Fruit fly (Drosophila melanogaster) whole organism, pupa: ENCODE measurements around the gene Gr8a.

Experiments used
- CG10348 ChIP-seq: fragments of 200-800 bp; sonication (Bioruptor generic); IDR thresholded peaks from 2 replicates; pipeline ENCODE4 v1.3.6; 2022; ENCODE audit warnings: missing biosample characterization, missing genetic modification characterization
- CG15710 ChIP-seq: fragments of 200-800 bp; sonication (Bioruptor generic); optimal IDR thresholded peaks from 2 replicates; lab custom pipeline; 2018; ENCODE audit warnings: missing biosample characterization, mild to moderate bottlenecking, missing genetic modification characterization, moderate library complexity
- CG17806 ChIP-seq: fragments of 200-800 bp; sonication (Bioruptor generic); optimal IDR thresholded peaks from 2 replicates; lab custom pipeline; 2018; ENCODE audit warnings: missing biosample characterization, mild to moderate bottlenecking, missing genetic modification characterization, moderate library complexity
- CG32121 ChIP-seq: fragments of 200-800 bp; sonication (Bioruptor generic); IDR thresholded peaks from 2 replicates; pipeline ENCODE4 v1.3.6; 2022; ENCODE audit warnings: missing biosample characterization, missing genetic modification characterization
- EcR ChIP-seq: fragments of 200-800 bp; sonication (Bioruptor generic); optimal IDR thresholded peaks from 3 replicates; lab custom pipeline; 2019; ENCODE audit warnings: missing biosample characterization, missing genetic modification characterization, mild to moderate bottlenecking, moderate library complexity, missing genetic modification reagents
- Pif1B ChIP-seq: fragments of 200-800 bp; sonication (Bioruptor generic); optimal IDR thresholded peaks from 3 replicates; lab custom pipeline; 2016; ENCODE audit warnings: missing biosample characterization, missing genetic modification characterization
- fd96Ca ChIP-seq: fragments of 200-800 bp; sonication (Bioruptor generic); IDR thresholded peaks from 3 replicates; pipeline ENCODE4 v1.3.6; 2022; ENCODE audit warnings: missing biosample characterization, missing genetic modification characterization

DNA sequence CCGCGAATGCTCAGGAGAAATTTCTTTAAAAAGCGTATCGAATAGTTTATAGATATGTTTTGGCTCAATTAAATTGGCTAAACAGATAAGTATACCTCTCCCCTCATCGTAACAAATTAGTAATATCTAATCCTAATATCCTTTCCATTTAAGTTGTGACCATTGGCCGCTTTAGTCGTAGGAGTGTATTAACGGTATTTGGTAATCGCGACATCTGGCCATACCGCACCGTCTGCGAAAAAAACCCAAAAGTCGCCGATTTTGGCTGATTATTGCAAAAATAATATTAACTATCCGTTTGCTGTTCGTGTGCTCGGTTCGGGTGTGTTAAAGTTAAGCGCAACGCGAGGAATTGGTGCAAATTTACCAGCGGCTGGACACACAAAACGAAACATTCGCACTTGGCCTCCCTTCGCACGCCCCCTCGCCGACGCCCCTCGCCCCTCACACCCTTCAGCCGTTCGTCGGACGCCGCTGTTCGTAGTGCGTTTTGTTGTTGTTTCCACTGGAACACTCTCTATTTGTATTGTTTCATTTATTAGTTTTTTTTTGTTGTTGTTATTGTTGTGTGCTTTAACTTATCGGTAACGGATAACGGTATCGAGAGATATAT is 20.3 kb downstream of the Gr8a start, which contains the start of the genes amx and Dsor1:
- TF ChIP-seq fd96Ca (GFP tag; lab: Robert Waterston, UW) (no peak), CG10348 (no peak), CG15710 (tag; lab: Kevin White, UChicago) (no peak), Pif1B (GFP tag; lab: Kevin White, UChicago) (no peak), CG17806 (no peak), EcR (GFP tag; lab: Kevin White, UChicago) (no peak), CG32121 (GFP tag; lab: Robert Waterston, UW) (no peak)
